Worm (Caenorhabditis elegans) whole organism, L2 larva: Measurements from ENCODE around the gene C35A5.10.

Experiments
- C34F6.9 ChIP-seq: fragments of 150-350 bp; optimal IDR thresholded peaks from 2 replicates; lab custom pipeline; 2014; ENCODE audit warnings: missing biosample characterization, missing genetic modification characterization
- F13H6.1 ChIP-seq: sonication (generic microtip); optimal IDR thresholded peaks from 2 replicates; lab custom pipeline; 2016; ENCODE audit warnings: missing genetic modification characterization, missing compliant biosample characterization
- R02D3.7 ChIP-seq: fragments of 150-350 bp; optimal IDR thresholded peaks from 2 replicates; lab custom pipeline; 2014; ENCODE audit warnings: missing biosample characterization, missing genetic modification characterization
- Y55F3AM.14 ChIP-seq: fragments of 200-800 bp; sonication (Bioruptor generic); optimal IDR thresholded peaks from 2 replicates; lab custom pipeline; 2018; ENCODE audit warnings: mild to moderate bottlenecking, missing genetic modification characterization, missing compliant biosample characterization
- ZK546.5 ChIP-seq: sonication (generic microtip); optimal IDR thresholded peaks from 2 replicates; lab custom pipeline; 2017; ENCODE audit warnings: missing biosample characterization, missing genetic modification characterization
- alr-1 ChIP-seq: fragments of 150-350 bp; optimal IDR thresholded peaks from 2 replicates; lab custom pipeline; 2014; ENCODE audit warnings: missing biosample characterization, missing genetic modification characterization
- aly-2 ChIP-seq: fragments of 150-350 bp; optimal IDR thresholded peaks from 2 replicates; lab custom pipeline; 2014; ENCODE audit warnings: missing biosample characterization, missing genetic modification characterization
- ama-1 ChIP-seq: fragments of 150-350 bp; optimal IDR thresholded peaks from 2 replicates; lab custom pipeline; 2018; ENCODE audit warnings: inconsistent platforms
- blmp-1 ChIP-seq: sonication (generic microtip); optimal IDR thresholded peaks from 2 replicates; lab custom pipeline; 2017; ENCODE audit warnings: missing genetic modification characterization, mild to moderate bottlenecking, missing compliant biosample characterization, antibody characterized with exemption, moderate library complexity; ENCODE audit not compliant: insufficient read depth
- ceh-16 ChIP-seq: fragments of 150-350 bp; optimal IDR thresholded peaks from 2 replicates; lab custom pipeline; 2014; ENCODE audit warnings: missing biosample characterization, missing genetic modification characterization
- ceh-82 ChIP-seq: fragments of 150-350 bp; optimal IDR thresholded peaks from 2 replicates; lab custom pipeline; 2014; ENCODE audit warnings: missing biosample characterization, missing genetic modification characterization
- crh-2 ChIP-seq: sonication (generic microtip); optimal IDR thresholded peaks from 2 replicates; lab custom pipeline; 2017; ENCODE audit warnings: missing biosample characterization, missing genetic modification characterization
- dmd-4 ChIP-seq: sonication (generic microtip); optimal IDR thresholded peaks from 2 replicates; lab custom pipeline; 2017; ENCODE audit warnings: missing biosample characterization, missing genetic modification characterization
- egl-27 ChIP-seq: sonication (generic microtip); optimal IDR thresholded peaks from 3 replicates; lab custom pipeline; 2017; ENCODE audit warnings: missing biosample characterization, missing genetic modification reagents, missing genetic modification characterization
- elt-1 ChIP-seq: fragments of 150-350 bp; optimal IDR thresholded peaks from 2 replicates; lab custom pipeline; 2014; ENCODE audit warnings: missing biosample characterization, missing genetic modification characterization
- elt-3 ChIP-seq: sonication (generic microtip); optimal IDR thresholded peaks from 2 replicates; lab custom pipeline; 2017; ENCODE audit warnings: missing biosample characterization, missing genetic modification characterization
- fos-1 ChIP-seq: fragments of 150-350 bp; optimal IDR thresholded peaks from 2 replicates; lab custom pipeline; 2014; ENCODE audit warnings: missing biosample characterization, missing genetic modification characterization
- gmeb-1 ChIP-seq: fragments of 150-350 bp; optimal IDR thresholded peaks from 2 replicates; lab custom pipeline; 2014; ENCODE audit warnings: missing biosample characterization, missing genetic modification characterization
- lin-11 ChIP-seq: fragments of 150-350 bp; sonication (generic microtip); optimal IDR thresholded peaks from 2 replicates; lab custom pipeline; 2014; ENCODE audit warnings: missing biosample characterization, missing genetic modification characterization, inconsistent platforms, mixed read lengths
- lin-13 ChIP-seq: fragments of 150-350 bp; optimal IDR thresholded peaks from 2 replicates; lab custom pipeline; 2014; ENCODE audit warnings: missing biosample characterization, missing genetic modification reagents, missing genetic modification characterization
- lin-39 ChIP-seq: fragments of 150-350 bp; optimal IDR thresholded peaks from 2 replicates; lab custom pipeline; 2014; ENCODE audit warnings: missing biosample characterization, missing genetic modification reagents, missing genetic modification characterization
- lsy-2 ChIP-seq, 2 experiments: fragments of 150-350 bp in 1 of 2; sonication (generic microtip) in 1 of 2; optimal IDR thresholded peaks; 2 replicates each; lab custom pipeline; 2014 to 2017; ENCODE audit warnings: missing biosample characterization in 2 of 2, missing genetic modification characterization in 2 of 2
- mab-5 ChIP-seq: fragments of 150-350 bp; optimal IDR thresholded peaks from 2 replicates; lab custom pipeline; 2014; ENCODE audit warnings: missing biosample characterization, missing genetic modification characterization
- mbf-1 ChIP-seq: sonication (generic microtip); optimal IDR thresholded peaks from 2 replicates; lab custom pipeline; 2017; ENCODE audit warnings: missing biosample characterization, missing genetic modification characterization
- mdl-1 ChIP-seq, 2 experiments: fragments of 150-350 bp in 1 of 2; sonication (generic microtip) in 1 of 2; optimal IDR thresholded peaks; 2 replicates each; lab custom pipeline; 2017; ENCODE audit warnings: missing biosample characterization in 2 of 2, missing genetic modification characterization in 2 of 2
- nhr-10 ChIP-seq: sonication (generic microtip); optimal IDR thresholded peaks from 2 replicates; lab custom pipeline; 2017; ENCODE audit warnings: missing biosample characterization, missing genetic modification characterization
- nhr-11 ChIP-seq: fragments of 150-350 bp; optimal IDR thresholded peaks from 2 replicates; lab custom pipeline; 2014; ENCODE audit warnings: missing biosample characterization, missing genetic modification characterization
- nhr-12 ChIP-seq: fragments of 150-350 bp; optimal IDR thresholded peaks from 2 replicates; lab custom pipeline; 2014; ENCODE audit warnings: missing biosample characterization, missing genetic modification characterization
- nhr-129 ChIP-seq: fragments of 150-350 bp; optimal IDR thresholded peaks from 2 replicates; lab custom pipeline; 2014; ENCODE audit warnings: missing biosample characterization, missing genetic modification characterization
- nhr-21 ChIP-seq: fragments of 150-350 bp; optimal IDR thresholded peaks from 2 replicates; lab custom pipeline; 2014; ENCODE audit warnings: missing biosample characterization, missing genetic modification characterization
- nhr-23 ChIP-seq: fragments of 150-350 bp; optimal IDR thresholded peaks from 2 replicates; lab custom pipeline; 2014; ENCODE audit warnings: missing biosample characterization, missing genetic modification reagents, missing genetic modification characterization
- nhr-237 ChIP-seq: fragments of 150-350 bp; optimal IDR thresholded peaks from 2 replicates; lab custom pipeline; 2014; ENCODE audit warnings: missing biosample characterization, missing genetic modification characterization
- nhr-25 ChIP-seq: fragments of 150-350 bp; sonication (generic microtip); optimal IDR thresholded peaks from 3 replicates; lab custom pipeline; 2014; ENCODE audit warnings: missing biosample characterization, missing genetic modification characterization
- nhr-6 ChIP-seq: fragments of 150-350 bp; optimal IDR thresholded peaks from 2 replicates; lab custom pipeline; 2014; ENCODE audit warnings: missing biosample characterization, missing genetic modification characterization
- nhr-77 ChIP-seq: fragments of 150-350 bp; optimal IDR thresholded peaks from 2 replicates; lab custom pipeline; 2014; ENCODE audit warnings: missing biosample characterization, missing genetic modification characterization
- peb-1 ChIP-seq: fragments of 150-350 bp; optimal IDR thresholded peaks from 2 replicates; lab custom pipeline; 2014; ENCODE audit warnings: missing biosample characterization, missing genetic modification characterization
- sem-4 ChIP-seq: fragments of 150-350 bp; optimal IDR thresholded peaks from 2 replicates; lab custom pipeline; 2014; ENCODE audit warnings: missing biosample characterization, missing genetic modification reagents, missing genetic modification characterization
- skn-1 ChIP-seq: sonication (generic microtip); optimal IDR thresholded peaks from 2 replicates; lab custom pipeline; 2017; ENCODE audit warnings: missing biosample characterization, missing genetic modification characterization
- sma-3 ChIP-seq: sonication (generic microtip); optimal IDR thresholded peaks from 2 replicates; lab custom pipeline; 2016; ENCODE audit warnings: missing genetic modification reagents, missing genetic modification characterization, missing compliant biosample characterization
- sma-9 ChIP-seq, 2 experiments: fragments of 150-350 bp in 1 of 2; sonication (generic microtip) in 1 of 2; optimal IDR thresholded peaks; 2 replicates each; lab custom pipeline; 2014 to 2016; ENCODE audit warnings: missing genetic modification characterization in 2 of 2, mild to moderate bottlenecking in 1 of 2, missing biosample characterization in 1 of 2, missing compliant biosample characterization in 1 of 2, missing genetic modification reagents in 1 of 2, moderate library complexity in 1 of 2
- snpc-4 ChIP-seq: fragments of 150-350 bp; optimal IDR thresholded peaks from 2 replicates; lab custom pipeline; 2014; ENCODE audit warnings: missing biosample characterization, missing genetic modification characterization
- unc-39 ChIP-seq: fragments of 150-350 bp; optimal IDR thresholded peaks from 2 replicates; lab custom pipeline; 2014; ENCODE audit warnings: missing biosample characterization, missing genetic modification characterization
- unc-55 ChIP-seq: fragments of 150-350 bp; sonication (generic microtip); optimal IDR thresholded peaks from 3 replicates; lab custom pipeline; 2014; ENCODE audit warnings: missing biosample characterization, missing genetic modification reagents, missing genetic modification characterization
- unc-62 ChIP-seq: fragments of 150-350 bp; optimal IDR thresholded peaks from 2 replicates; lab custom pipeline; 2014; ENCODE audit warnings: missing biosample characterization, missing genetic modification reagents, missing genetic modification characterization
- zag-1 ChIP-seq: fragments of 150-350 bp; optimal IDR thresholded peaks from 2 replicates; lab custom pipeline; 2014; ENCODE audit warnings: missing biosample characterization, missing genetic modification characterization
- ztf-1 ChIP-seq: fragments of 200-800 bp; sonication (Bioruptor generic); conservative IDR thresholded peaks from 2 replicates; pipeline ENCODE4 v1.3.6; 2022; ENCODE audit warnings: missing genetic modification characterization, missing compliant biosample characterization
- ztf-11 ChIP-seq: sonication (generic microtip); optimal IDR thresholded peaks from 2 replicates; lab custom pipeline; 2017; ENCODE audit warnings: missing biosample characterization, missing genetic modification characterization
- ztf-4 ChIP-seq: fragments of 150-350 bp; optimal IDR thresholded peaks from 2 replicates; lab custom pipeline; 2014; ENCODE audit warnings: missing biosample characterization, missing genetic modification characterization

C35A5.10 gene

ce11 chrV:10536808-10537207, 32.8 kb downstream of the C35A5.10 start:
- TF ChIP-seq ztf-11 (tag; lab: Kevin White, UChicago) = no peak
- no peak for TF ChIP-seq elt-1 (tag; lab: Kevin White, UChicago)
- no peak for TF ChIP-seq nhr-23
- TF ChIP-seq peb-1 (tag; lab: Kevin White, UChicago) = no peak
- TF ChIP-seq Y55F3AM.14 (GFP tag; lab: Kevin White, UChicago) = peak; percentile 86
- peak; percentile 85 for TF ChIP-seq snpc-4 (tag; lab: Kevin White, UChicago)
- TF ChIP-seq sem-4 = peak; percentile 95
- peak; percentile 19 for TF ChIP-seq nhr-12 (tag; lab: Kevin White, UChicago)
- peak; percentile 98 for TF ChIP-seq C34F6.9 (tag; lab: Kevin White, UChicago)
- TF ChIP-seq crh-2 = peak; percentile 96
- no peak for TF ChIP-seq nhr-237 (tag; lab: Kevin White, UChicago)
- peak; percentile 89 for TF ChIP-seq fos-1 (tag; lab: Kevin White, UChicago)
- TF ChIP-seq R02D3.7 (tag; lab: Kevin White, UChicago) = peak; percentile 42
- peak; percentile 52 for TF ChIP-seq blmp-1 (tag; lab: Kevin White, UChicago)
- peak; percentile 64 for TF ChIP-seq zag-1 (tag; lab: Kevin White, UChicago)
- no peak for TF ChIP-seq skn-1 (tag; lab: Kevin White, UChicago)
- no peak for TF ChIP-seq ztf-1
- peak; percentile 94 for TF ChIP-seq F13H6.1 (tag; lab: Kevin White, UChicago)
- TF ChIP-seq unc-62 (GFP tag; lab: Kevin White, UChicago) = peak; percentile 32
- TF ChIP-seq egl-27 (tag; lab: Kevin White, UChicago) = peak; percentile 87
- no peak for TF ChIP-seq mbf-1 (tag; lab: Kevin White, UChicago)
- TF ChIP-seq ceh-16 = peak; percentile 86
- TF ChIP-seq unc-39 = no peak
- no peak for TF ChIP-seq alr-1 (tag; lab: Kevin White, UChicago)
- TF ChIP-seq mdl-1 (tag; optimal IDR thresholded peaks at IDR 0.05; lab: Kevin White, UChicago) = peak in 1 of 2 experiments; percentile 79
- TF ChIP-seq sma-9 (GFP tag; optimal IDR thresholded peaks at IDR 0.05; lab: Kevin White, UChicago) = peak; percentile 95
- no peak for TF ChIP-seq sma-9 (tag; optimal IDR thresholded peaks at IDR 0.05; lab: Kevin White, UChicago)
- peak; percentile 48 for TF ChIP-seq nhr-77
- no peak for TF ChIP-seq nhr-11 (tag; lab: Kevin White, UChicago)
- TF ChIP-seq nhr-21 = peak; percentile 87
- TF ChIP-seq lsy-2 (tag; optimal IDR thresholded peaks at IDR 0.05; lab: Kevin White, UChicago) = peak; percentile 86 to 95
- peak; percentile 12 for TF ChIP-seq ZK546.5 (tag; lab: Kevin White, UChicago)
- TF ChIP-seq lin-13 (GFP tag; lab: Kevin White, UChicago) = peak; percentile 93
- peak; percentile 44 for TF ChIP-seq ceh-82 (tag; lab: Kevin White, UChicago)
- TF ChIP-seq nhr-129 = peak; percentile 97
- TF ChIP-seq nhr-6 = peak; percentile 93
- no peak for TF ChIP-seq dmd-4 (tag; lab: Kevin White, UChicago)
- TF ChIP-seq aly-2 (tag; lab: Kevin White, UChicago) = no peak
- TF ChIP-seq ama-1 (lab: Kevin White, UChicago) = peak; percentile 74
- TF ChIP-seq elt-3 (tag; lab: Kevin White, UChicago) = no peak
- peak; percentile 69 for TF ChIP-seq ztf-4 (tag; lab: Kevin White, UChicago)
- TF ChIP-seq sma-3 = peak; percentile 87
- peak; percentile 31 for TF ChIP-seq nhr-10 (tag; lab: Kevin White, UChicago)
- peak; percentile 93 for TF ChIP-seq nhr-25 (tag; lab: Kevin White, UChicago)
- peak; percentile 87 for TF ChIP-seq mab-5
- TF ChIP-seq lin-11 (tag; lab: Kevin White, UChicago) = peak; percentile 93
- TF ChIP-seq lin-39 = peak; percentile 2
- peak; percentile 96 for TF ChIP-seq gmeb-1
- TF ChIP-seq unc-55 (GFP tag; lab: Kevin White, UChicago) = peak; percentile 94
